Fruit fly (Drosophila melanogaster) whole organism, pupa: Measurements from ENCODE around the gene RpL7A.
A peak's percentile ranks its signal among the peaks of the same experiment; 100 is the strongest.

ENCODE experiments used
- CG10348 ChIP-seq: fragments of 200-800 bp; sonication (Bioruptor generic); IDR thresholded peaks from 2 replicates; pipeline ENCODE4 v1.3.6; 2022; ENCODE audit warnings: missing biosample characterization, missing genetic modification characterization
- CG14655 ChIP-seq: fragments of 200-800 bp; sonication (Bioruptor generic); optimal IDR thresholded peaks from 3 replicates; lab custom pipeline; 2017; ENCODE audit warnings: mild to moderate bottlenecking, missing biosample characterization, missing genetic modification reagents, missing genetic modification characterization
- CG15710 ChIP-seq: fragments of 200-800 bp; sonication (Bioruptor generic); optimal IDR thresholded peaks from 2 replicates; lab custom pipeline; 2018; ENCODE audit warnings: missing biosample characterization, mild to moderate bottlenecking, missing genetic modification characterization, moderate library complexity
- CG32121 ChIP-seq: fragments of 200-800 bp; sonication (Bioruptor generic); IDR thresholded peaks from 2 replicates; pipeline ENCODE4 v1.3.6; 2022; ENCODE audit warnings: missing biosample characterization, missing genetic modification characterization
- CG34367 ChIP-seq: fragments of 200-800 bp; sonication (Bioruptor generic); optimal IDR thresholded peaks from 2 replicates; lab custom pipeline; 2018; ENCODE audit warnings: missing biosample characterization, mild to moderate bottlenecking, missing genetic modification characterization
- CG9948 ChIP-seq: fragments of 200-800 bp; sonication (Bioruptor generic); optimal IDR thresholded peaks from 2 replicates; lab custom pipeline; 2018; ENCODE audit warnings: missing biosample characterization, mild to moderate bottlenecking, missing genetic modification characterization, moderate library complexity
- EcR ChIP-seq: fragments of 200-800 bp; sonication (Bioruptor generic); optimal IDR thresholded peaks from 3 replicates; lab custom pipeline; 2019; ENCODE audit warnings: missing biosample characterization, missing genetic modification characterization, mild to moderate bottlenecking, moderate library complexity, missing genetic modification reagents
- Ets98B ChIP-seq: fragments of 200-800 bp; sonication (Bioruptor generic); IDR thresholded peaks from 2 replicates; pipeline ENCODE4 v1.3.6; 2022; ENCODE audit warnings: missing biosample characterization, missing genetic modification characterization
- Snoo ChIP-seq: fragments of 200-800 bp; sonication (Bioruptor generic); optimal IDR thresholded peaks from 3 replicates; lab custom pipeline; 2017; ENCODE audit warnings: missing biosample characterization, mild to moderate bottlenecking, missing genetic modification characterization, inconsistent platforms
- fd96Ca ChIP-seq: fragments of 200-800 bp; sonication (Bioruptor generic); IDR thresholded peaks from 3 replicates; pipeline ENCODE4 v1.3.6; 2022; ENCODE audit warnings: missing biosample characterization, missing genetic modification characterization
- rn ChIP-seq: fragments of 200-800 bp; sonication (Bioruptor generic); IDR thresholded peaks from 2 replicates; pipeline ENCODE4 v1.3.6; 2022; ENCODE audit warnings: missing biosample characterization, missing genetic modification characterization

DNA sequence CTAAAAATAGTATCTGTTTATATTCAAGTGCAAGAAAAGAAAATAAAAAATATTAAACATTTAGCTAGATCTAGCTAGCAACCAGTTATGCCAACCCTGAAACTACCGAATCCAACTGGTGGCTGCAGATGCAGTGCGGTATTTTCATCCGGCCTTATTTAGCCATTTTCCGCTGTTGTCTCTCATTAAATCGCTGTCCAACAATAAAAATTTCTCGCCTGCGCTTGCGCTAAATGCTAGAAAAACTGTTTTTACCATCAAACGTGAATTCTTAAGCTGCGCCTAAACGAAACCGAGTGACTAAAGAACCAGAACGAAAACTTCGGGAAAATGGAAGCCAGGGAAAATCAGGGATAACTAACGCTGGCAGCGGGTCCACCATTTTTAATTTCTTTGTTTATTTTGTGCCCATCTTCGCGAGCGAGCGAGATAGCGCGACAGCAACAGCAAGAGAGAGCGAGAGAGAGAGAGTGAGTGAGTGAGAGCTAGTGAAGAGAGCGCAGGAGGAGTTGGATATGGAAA is 749 bp upstream of the RpL7A start, which contains the start of gene dx:
- TF ChIP-seq CG14655 (GFP tag; lab: Kevin White, UChicago) (no peak), fd96Ca (no peak), CG32121 (GFP tag; lab: Robert Waterston, UW) (0 out of 2 replicates have a peak, but pooled peaks have one; percentile 9), rn (GFP tag; lab: Robert Waterston, UW) (no peak), Ets98B (GFP tag; lab: Robert Waterston, UW) (no peak), EcR (GFP tag; lab: Kevin White, UChicago) (no peak), CG15710 (no peak), Snoo (tag; lab: Kevin White, UChicago) (no peak), CG9948 (tag; lab: Kevin White, UChicago) (no peak), CG10348 (no peak), CG34367 (tag; lab: Kevin White, UChicago) (no peak)
